Worm (Caenorhabditis elegans) whole organism, mixed stage, embryonic: ENCODE data around the gene col-120.

ENCODE experiments used
- M03D4.4 ChIP-seq: sonication (generic microtip); optimal IDR thresholded peaks from 2 replicates; lab custom pipeline; 2017; ENCODE audit warnings: mild to moderate bottlenecking, missing genetic modification characterization, missing compliant biosample characterization
- blmp-1 ChIP-seq: fragments of 150-350 bp; optimal IDR thresholded peaks from 2 replicates; lab custom pipeline; 2014; ENCODE audit warnings: missing biosample characterization, missing genetic modification characterization
- ceh-39 ChIP-seq: fragments of 150-350 bp; optimal IDR thresholded peaks from 2 replicates; lab custom pipeline; 2014; ENCODE audit warnings: missing biosample characterization, missing genetic modification characterization
- ceh-43 ChIP-seq: fragments of 200-800 bp; sonication (Bioruptor generic); optimal IDR thresholded peaks from 2 replicates; lab custom pipeline; 2018; ENCODE audit warnings: mild to moderate bottlenecking, missing genetic modification characterization, moderate library complexity, missing compliant biosample characterization
- ceh-83 ChIP-seq: fragments of 200-800 bp; sonication (Bioruptor generic); optimal IDR thresholded peaks from 2 replicates; lab custom pipeline; 2018; ENCODE audit warnings: mild to moderate bottlenecking, missing genetic modification characterization, missing compliant biosample characterization
- ces-1 ChIP-seq: fragments of 150-350 bp; optimal IDR thresholded peaks from 2 replicates; lab custom pipeline; 2014; ENCODE audit warnings: missing biosample characterization, missing genetic modification reagents, missing genetic modification characterization
- flh-1 ChIP-seq: fragments of 200-800 bp; sonication (Bioruptor generic); optimal IDR thresholded peaks from 2 replicates; lab custom pipeline; 2018; ENCODE audit warnings: mild to moderate bottlenecking, missing genetic modification characterization, moderate library complexity, missing compliant biosample characterization
- lsy-2 ChIP-seq: fragments of 150-350 bp; optimal IDR thresholded peaks from 2 replicates; lab custom pipeline; 2014; ENCODE audit warnings: missing biosample characterization, missing genetic modification characterization
- mls-2 ChIP-seq: sonication (generic microtip); optimal IDR thresholded peaks from 2 replicates; lab custom pipeline; 2016; ENCODE audit warnings: mild to moderate bottlenecking, missing genetic modification characterization, moderate library complexity, missing compliant biosample characterization
- nhr-12 ChIP-seq: fragments of 150-350 bp; optimal IDR thresholded peaks from 2 replicates; lab custom pipeline; 2014; ENCODE audit warnings: missing biosample characterization, missing genetic modification characterization
- nhr-237 ChIP-seq: fragments of 150-350 bp; optimal IDR thresholded peaks from 2 replicates; lab custom pipeline; 2014; ENCODE audit warnings: missing biosample characterization, missing genetic modification characterization
- nhr-28 ChIP-seq: fragments of 150-350 bp; optimal IDR thresholded peaks from 2 replicates; lab custom pipeline; 2014; ENCODE audit warnings: missing biosample characterization, missing genetic modification characterization
- nhr-76 ChIP-seq: sonication (generic microtip); optimal IDR thresholded peaks from 2 replicates; lab custom pipeline; 2017; ENCODE audit warnings: missing biosample characterization, missing genetic modification characterization
- pha-4 ChIP-seq: fragments of 150-350 bp; optimal IDR thresholded peaks from 2 replicates; lab custom pipeline; 2018; ENCODE audit warnings: missing biosample characterization, missing genetic modification reagents, missing genetic modification characterization
- sem-2 ChIP-seq: fragments of 200-800 bp; sonication (Bioruptor generic); optimal IDR thresholded peaks from 2 replicates; lab custom pipeline; 2018; ENCODE audit warnings: mild to moderate bottlenecking, missing genetic modification characterization, missing compliant biosample characterization
- snpc-4 ChIP-seq: fragments of 150-350 bp; optimal IDR thresholded peaks from 2 replicates; lab custom pipeline; 2014; ENCODE audit warnings: missing biosample characterization, missing genetic modification characterization
- unc-120 ChIP-seq: sonication (generic microtip); optimal IDR thresholded peaks from 2 replicates; lab custom pipeline; 2017; ENCODE audit warnings: missing genetic modification characterization, missing compliant biosample characterization; ENCODE audit not compliant: poor library complexity, severe bottlenecking
- unc-39 ChIP-seq: fragments of 150-350 bp; optimal IDR thresholded peaks from 2 replicates; lab custom pipeline; 2014; ENCODE audit warnings: missing biosample characterization, missing genetic modification characterization

Gene col-120

ce11 chrIV:9212121-9212520 lies 49.5 kb downstream of the col-120 start, which contains the start of gene C46C2.6:
Gene C46C2.6, plus strand, starts transcription at chrIV:9212421.
- TF ChIP-seq blmp-1 (no peak), M03D4.4 (tag; lab: Kevin White, UChicago) (no peak), unc-120 (tag; lab: Kevin White, UChicago) (no peak), unc-39 (tag; lab: Kevin White, UChicago) (no peak), ces-1 (no peak), nhr-237 (tag; lab: Kevin White, UChicago) (no peak), nhr-28 (tag; lab: Kevin White, UChicago) (no peak), nhr-76 (tag; lab: Kevin White, UChicago) (no peak)

ce11 chrIV:9210841-9211240 lies 50.7 kb downstream of the col-120 start:
- TF ChIP-seq ceh-39 (tag; lab: Kevin White, UChicago): no peak
- TF ChIP-seq lsy-2 (tag; lab: Kevin White, UChicago): no peak
- no peak for TF ChIP-seq blmp-1
- TF ChIP-seq pha-4 (tag; lab: Kevin White, UChicago): no peak
- no peak for TF ChIP-seq M03D4.4 (tag; lab: Kevin White, UChicago)
- TF ChIP-seq unc-39 (tag; lab: Kevin White, UChicago): no peak
- no peak for TF ChIP-seq nhr-12
- TF ChIP-seq ceh-43: no peak
- TF ChIP-seq sem-2 (GFP tag; lab: Kevin White, UChicago): no peak
- TF ChIP-seq mls-2 (tag; lab: Kevin White, UChicago): no peak
- TF ChIP-seq ces-1: no peak
- TF ChIP-seq ceh-83 (GFP tag; lab: Kevin White, UChicago): no peak
- TF ChIP-seq flh-1 (GFP tag; lab: Kevin White, UChicago): no peak
- TF ChIP-seq snpc-4 (tag; lab: Kevin White, UChicago): no peak
